Worm (Caenorhabditis elegans) whole organism, L1 larva: Measurements from ENCODE around the gene K02E7.1.
"Not testable (repeated sequence)": the region's sequence is repeated elsewhere in the genome, so short reads cannot be mapped to it uniquely, and the experiment has no call there.

Experiments used
- C04F5.9 ChIP-seq: sonication (generic microtip); optimal IDR thresholded peaks from 2 replicates; lab custom pipeline; 2016; ENCODE audit warnings: missing genetic modification characterization, missing compliant biosample characterization
- F16B12.6 ChIP-seq: fragments of 150-350 bp; optimal IDR thresholded peaks from 2 replicates; lab custom pipeline; 2014; ENCODE audit warnings: missing biosample characterization, missing genetic modification characterization
- aly-2 ChIP-seq: fragments of 150-350 bp; optimal IDR thresholded peaks from 2 replicates; lab custom pipeline; 2014; ENCODE audit warnings: missing biosample characterization, missing genetic modification characterization
- ama-1 ChIP-seq: fragments of 150-350 bp; optimal IDR thresholded peaks from 2 replicates; lab custom pipeline; 2014
- ceh-63 ChIP-seq: fragments of 200-800 bp; sonication (Bioruptor generic); optimal IDR thresholded peaks from 2 replicates; lab custom pipeline; 2018; ENCODE audit warnings: mild to moderate bottlenecking, missing genetic modification characterization, missing compliant biosample characterization
- ceh-82 ChIP-seq, 3 experiments: fragments of 150-350 bp in 1 of 3; sonication (generic microtip) in 2 of 3; optimal IDR thresholded peaks; 2 replicates each; lab custom pipeline; 2014 to 2017; ENCODE audit warnings: missing biosample characterization in 3 of 3, missing genetic modification characterization in 3 of 3
- ceh-88 ChIP-seq: fragments of 200-800 bp; sonication (Bioruptor generic); IDR thresholded peaks from 2 replicates; pipeline ENCODE4 v1.3.6; 2022; ENCODE audit warnings: missing genetic modification characterization, missing compliant biosample characterization
- ceh-90 ChIP-seq: sonication (generic microtip); optimal IDR thresholded peaks from 2 replicates; lab custom pipeline; 2016; ENCODE audit warnings: missing genetic modification characterization, missing compliant biosample characterization
- ces-1 ChIP-seq: fragments of 150-350 bp; optimal IDR thresholded peaks from 2 replicates; lab custom pipeline; 2014; ENCODE audit warnings: missing biosample characterization, missing genetic modification reagents, missing genetic modification characterization
- egl-13 ChIP-seq: sonication (generic microtip); optimal IDR thresholded peaks from 2 replicates; lab custom pipeline; 2016; ENCODE audit warnings: missing genotype, missing genetic modification reagents, missing genetic modification characterization, missing compliant biosample characterization
- egl-27 ChIP-seq, 2 experiments: fragments of 150-350 bp in 1 of 2; sonication (generic microtip); optimal IDR thresholded peaks; 3 replicates each; lab custom pipeline; 2017 to 2018; ENCODE audit warnings: missing biosample characterization in 2 of 2, missing genetic modification characterization in 2 of 2, missing genetic modification reagents in 2 of 2
- ets-5 ChIP-seq: fragments of 200-800 bp; sonication (Bioruptor generic); IDR thresholded peaks from 2 replicates; pipeline ENCODE4 v1.3.6; 2022; ENCODE audit warnings: missing genetic modification characterization, missing compliant biosample characterization
- fkh-10 ChIP-seq: sonication (generic microtip); optimal IDR thresholded peaks from 2 replicates; lab custom pipeline; 2017; ENCODE audit warnings: missing biosample characterization, missing genetic modification reagents, missing genetic modification characterization
- fos-1 ChIP-seq: fragments of 150-350 bp; optimal IDR thresholded peaks from 2 replicates; lab custom pipeline; 2014; ENCODE audit warnings: missing biosample characterization, missing genetic modification characterization
- hpl-2 ChIP-seq: fragments of 150-350 bp; optimal IDR thresholded peaks from 2 replicates; lab custom pipeline; 2014; ENCODE audit warnings: missing biosample characterization, missing genetic modification reagents, missing genetic modification characterization
- irx-1 ChIP-seq: sonication (generic microtip); optimal IDR thresholded peaks from 2 replicates; lab custom pipeline; 2016; ENCODE audit warnings: missing genetic modification characterization, missing compliant biosample characterization
- jun-1 ChIP-seq: fragments of 150-350 bp; optimal IDR thresholded peaks from 2 replicates; lab custom pipeline; 2014; ENCODE audit warnings: missing biosample characterization, missing genetic modification reagents, missing genetic modification characterization
- lin-13 ChIP-seq: fragments of 150-350 bp; optimal IDR thresholded peaks from 2 replicates; lab custom pipeline; 2014; ENCODE audit warnings: missing biosample characterization, missing genetic modification reagents, missing genetic modification characterization
- lin-35 ChIP-seq, 2 experiments: fragments of 150-350 bp; optimal IDR thresholded peaks; 2 replicates each; lab custom pipeline; 2014; ENCODE audit warnings: missing biosample characterization in 2 of 2, missing genetic modification characterization in 2 of 2, missing genetic modification reagents in 2 of 2
- lin-39 ChIP-seq: fragments of 150-350 bp; optimal IDR thresholded peaks from 2 replicates; lab custom pipeline; 2014; ENCODE audit warnings: missing biosample characterization, missing genetic modification reagents, missing genetic modification characterization
- lsy-2 ChIP-seq, 2 experiments: fragments of 150-350 bp; optimal IDR thresholded peaks; 2 replicates each; lab custom pipeline; 2014; ENCODE audit warnings: missing biosample characterization in 2 of 2, missing genetic modification characterization in 2 of 2
- mab-9 ChIP-seq: fragments of 200-800 bp; sonication (Bioruptor generic); IDR thresholded peaks from 2 replicates; pipeline ENCODE4 v1.3.6; 2022; ENCODE audit warnings: missing genetic modification reagents, missing genetic modification characterization, missing compliant biosample characterization
- nhr-11 ChIP-seq: fragments of 150-350 bp; optimal IDR thresholded peaks from 2 replicates; lab custom pipeline; 2014; ENCODE audit warnings: missing biosample characterization, missing genetic modification characterization
- nhr-19 ChIP-seq: fragments of 200-800 bp; sonication (Bioruptor generic); conservative IDR thresholded peaks from 2 replicates; pipeline ENCODE4 v1.3.6; 2022; ENCODE audit warnings: missing genetic modification characterization, missing compliant biosample characterization
- nhr-76 ChIP-seq: sonication (generic microtip); optimal IDR thresholded peaks from 2 replicates; lab custom pipeline; 2017; ENCODE audit warnings: missing biosample characterization, missing genetic modification characterization
- nhr-84 ChIP-seq: sonication (generic microtip); optimal IDR thresholded peaks from 2 replicates; lab custom pipeline; 2017; ENCODE audit warnings: missing biosample characterization, missing genetic modification characterization
- nhr-85 ChIP-seq: sonication (generic microtip); peaks from one replicate; lab custom pipeline; 2016; ENCODE audit warnings: missing genetic modification characterization, inconsistent platforms, missing compliant biosample characterization
- nhr-90 ChIP-seq: sonication (generic microtip); optimal IDR thresholded peaks from 2 replicates; lab custom pipeline; 2016; ENCODE audit warnings: mild to moderate bottlenecking, missing genetic modification characterization, missing compliant biosample characterization; ENCODE audit not compliant: poor library complexity
- skn-1 ChIP-seq: fragments of 150-350 bp; optimal IDR thresholded peaks from 2 replicates; lab custom pipeline; 2014; ENCODE audit warnings: missing biosample characterization, missing genetic modification characterization
- snu-23 ChIP-seq: sonication (generic microtip); optimal IDR thresholded peaks from 2 replicates; lab custom pipeline; 2016; ENCODE audit warnings: missing genetic modification characterization, missing compliant biosample characterization
- sox-4 ChIP-seq: sonication (generic microtip); optimal IDR thresholded peaks from 2 replicates; lab custom pipeline; 2016; ENCODE audit warnings: missing genetic modification characterization, missing compliant biosample characterization
- sptf-1 ChIP-seq: fragments of 150-350 bp; optimal IDR thresholded peaks from 2 replicates; lab custom pipeline; 2014; ENCODE audit warnings: missing biosample characterization, missing genetic modification characterization
- sup-37 ChIP-seq: fragments of 200-800 bp; sonication (Bioruptor generic); optimal IDR thresholded peaks from 2 replicates; lab custom pipeline; 2018; ENCODE audit warnings: mild to moderate bottlenecking, missing genetic modification characterization, missing compliant biosample characterization
- swsn-7 ChIP-seq: sonication (generic microtip); optimal IDR thresholded peaks from 2 replicates; lab custom pipeline; 2016; ENCODE audit warnings: missing genetic modification characterization, missing compliant biosample characterization
- tbx-2 ChIP-seq: sonication (generic microtip); optimal IDR thresholded peaks from 2 replicates; lab custom pipeline; 2016; ENCODE audit warnings: missing genetic modification characterization, missing compliant biosample characterization
- unc-62 ChIP-seq: fragments of 150-350 bp; optimal IDR thresholded peaks from 2 replicates; lab custom pipeline; 2014; ENCODE audit warnings: missing biosample characterization, missing genetic modification reagents, missing genetic modification characterization
- unc-86 ChIP-seq: sonication (generic microtip); optimal IDR thresholded peaks from 2 replicates; lab custom pipeline; 2016; ENCODE audit warnings: missing genetic modification characterization, missing compliant biosample characterization
- ztf-11 ChIP-seq, 2 experiments: sonication (generic microtip); optimal IDR thresholded peaks; 2 replicates each; lab custom pipeline; 2016 to 2017; ENCODE audit warnings: missing genetic modification characterization in 2 of 2, missing biosample characterization in 1 of 2, missing compliant biosample characterization in 1 of 2

Gene K02E7.1

ce11 chrII:1082859-1083258 is at the start of gene K02E7.1:
K02E7.1 (plus strand) TSS chrII:1083159.
- TF ChIP-seq sptf-1 (tag; lab: Kevin White, UChicago) (no peak), ces-1 (no peak), egl-13 (tag; lab: Kevin White, UChicago) (no peak), nhr-76 (tag; lab: Kevin White, UChicago) (no peak), sup-37 (GFP tag; lab: Kevin White, UChicago) (no peak), tbx-2 (tag; lab: Kevin White, UChicago) (no peak), ceh-63 (GFP tag; lab: Kevin White, UChicago) (no peak), ets-5 (no peak), snu-23 (GFP tag; lab: Kevin White, UChicago) (no peak), jun-1 (tag; lab: Kevin White, UChicago) (no peak), ceh-88 (no peak), aly-2 (tag; lab: Kevin White, UChicago) (no peak), unc-86 (no peak)

ce11 chrII:1040464-1040863 is 42.5 kb upstream of the K02E7.1 start, which contains the start of gene fbxb-39:
fbxb-39 (minus strand) TSS chrII:1040564.
- TF ChIP-seq lin-39 (tag; lab: Kevin White, UChicago) (no peak), ceh-90 (tag; lab: Kevin White, UChicago) (no peak), fkh-10 (GFP tag; lab: Kevin White, UChicago) (no peak)

DNA sequence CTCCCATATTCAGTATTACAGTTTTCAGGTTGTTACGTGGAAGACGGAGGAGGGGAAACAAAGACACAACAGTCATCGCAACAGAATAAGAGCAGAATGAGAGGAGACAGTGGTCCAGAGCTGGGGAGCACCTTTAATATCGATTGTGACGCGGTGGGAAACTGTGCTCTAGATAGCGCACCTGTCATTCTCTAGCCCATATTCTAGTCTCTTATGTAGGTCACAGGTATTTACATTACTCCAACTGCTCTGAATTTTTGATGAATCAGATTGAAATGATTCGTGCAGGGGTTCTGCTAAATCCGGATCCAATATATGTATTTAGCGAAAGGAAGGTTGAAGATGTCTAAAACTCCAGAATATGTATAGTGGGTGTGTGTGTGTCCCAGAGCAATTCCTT is 40.7 kb upstream of the K02E7.1 start, which contains the start of gene fbxb-41:
Gene fbxb-41 (minus strand): TSS at position 101 of the 400 bp plus-strand sequence.
- no peak for TF ChIP-seq nhr-90 (tag; lab: Kevin White, UChicago)
- no peak for TF ChIP-seq ceh-82 (tag; optimal IDR thresholded peaks at IDR 0.05; lab: Kevin White, UChicago)
- TF ChIP-seq unc-62 (GFP tag; lab: Kevin White, UChicago) = no peak
- no peak for TF ChIP-seq lsy-2 (tag; optimal IDR thresholded peaks at IDR 0.05; lab: Kevin White, UChicago)
- TF ChIP-seq lin-13 (GFP tag; lab: Kevin White, UChicago) = no peak
- no peak for TF ChIP-seq ztf-11 (tag; optimal IDR thresholded peaks at IDR 0.05; lab: Kevin White, UChicago)
- TF ChIP-seq ama-1 = no peak
- no peak for TF ChIP-seq nhr-11 (tag; lab: Kevin White, UChicago)
- no peak for TF ChIP-seq lin-35 (GFP tag; optimal IDR thresholded peaks at IDR 0.05; lab: Kevin White, UChicago)
- TF ChIP-seq egl-27 (tag; optimal IDR thresholded peaks at IDR 0.05; lab: Kevin White, UChicago) = no peak
- no peak for TF ChIP-seq nhr-84 (tag; lab: Kevin White, UChicago)
- no peak for TF ChIP-seq nhr-85 (tag; lab: Kevin White, UChicago)
- no peak for TF ChIP-seq F16B12.6 (tag; lab: Kevin White, UChicago)
- no peak for TF ChIP-seq swsn-7 (tag; lab: Kevin White, UChicago)
- TF ChIP-seq ets-5 = no peak
- no peak for TF ChIP-seq skn-1

- not testable (repeated sequence) for TF ChIP-seq tbx-2 (tag; lab: Kevin White, UChicago); fos-1 (tag; lab: Kevin White, UChicago); mab-9 (GFP tag; lab: Robert Waterston, UW)
Observed at ce11 chrII:1043932-1044331, 39.0 kb upstream of the K02E7.1 start, which contains the start of gene fbxb-45. fbxb-45 (minus strand) TSS chrII:1044032.

DNA sequence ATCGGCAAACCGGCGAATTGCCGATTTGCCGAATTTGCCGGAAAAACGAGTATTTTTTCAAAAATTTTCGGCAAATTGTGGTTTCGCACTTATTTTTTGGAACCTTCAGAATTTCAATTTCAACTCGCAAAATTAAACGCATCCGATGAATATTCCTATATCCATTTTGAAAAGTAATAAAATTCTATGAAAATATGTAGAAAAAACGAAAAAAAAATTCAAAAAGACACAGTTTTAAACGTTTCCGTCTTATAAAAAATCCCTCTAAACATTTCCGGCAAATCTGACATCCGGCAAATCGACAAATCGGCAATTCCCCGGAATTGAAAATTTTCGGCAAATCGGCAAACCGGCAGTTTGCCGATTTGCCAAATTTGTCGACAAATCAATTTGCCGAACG is 37.3 kb upstream of the K02E7.1 start, which contains the start of gene str-148:
Gene str-148 (plus strand): TSS at position 301 of the 400 bp plus-strand sequence.
- no peak for TF ChIP-seq sox-4
- TF ChIP-seq C04F5.9 (tag; lab: Kevin White, UChicago) = no peak
- no peak for TF ChIP-seq irx-1 (tag; lab: Kevin White, UChicago)
- no peak for TF ChIP-seq hpl-2
- no peak for TF ChIP-seq nhr-85 (tag; lab: Kevin White, UChicago)
- no peak for TF ChIP-seq nhr-19 (GFP tag; lab: Robert Waterston, UW)
